Worm (Caenorhabditis elegans) whole organism, L2 larva: Measurements from ENCODE around the gene ssp-36.

Experiments
- ceh-82 ChIP-seq: fragments of 150-350 bp; optimal IDR thresholded peaks from 2 replicates; lab custom pipeline; 2014; ENCODE audit warnings: missing biosample characterization, missing genetic modification characterization
- egl-27 ChIP-seq: sonication (generic microtip); optimal IDR thresholded peaks from 3 replicates; lab custom pipeline; 2017; ENCODE audit warnings: missing biosample characterization, missing genetic modification reagents, missing genetic modification characterization
- lin-39 ChIP-seq: fragments of 150-350 bp; optimal IDR thresholded peaks from 2 replicates; lab custom pipeline; 2014; ENCODE audit warnings: missing biosample characterization, missing genetic modification reagents, missing genetic modification characterization
- lsy-2 ChIP-seq, 2 experiments: fragments of 150-350 bp in 1 of 2; sonication (generic microtip) in 1 of 2; optimal IDR thresholded peaks; 2 replicates each; lab custom pipeline; 2014 to 2017; ENCODE audit warnings: missing biosample characterization in 2 of 2, missing genetic modification characterization in 2 of 2
- mab-5 ChIP-seq: fragments of 150-350 bp; optimal IDR thresholded peaks from 2 replicates; lab custom pipeline; 2014; ENCODE audit warnings: missing biosample characterization, missing genetic modification characterization
- mdl-1 ChIP-seq, 2 experiments: fragments of 150-350 bp in 1 of 2; sonication (generic microtip) in 1 of 2; optimal IDR thresholded peaks; 2 replicates each; lab custom pipeline; 2017; ENCODE audit warnings: missing biosample characterization in 2 of 2, missing genetic modification characterization in 2 of 2
- nhr-237 ChIP-seq: fragments of 150-350 bp; optimal IDR thresholded peaks from 2 replicates; lab custom pipeline; 2014; ENCODE audit warnings: missing biosample characterization, missing genetic modification characterization
- peb-1 ChIP-seq: fragments of 150-350 bp; optimal IDR thresholded peaks from 2 replicates; lab custom pipeline; 2014; ENCODE audit warnings: missing biosample characterization, missing genetic modification characterization
- snpc-4 ChIP-seq: fragments of 150-350 bp; optimal IDR thresholded peaks from 2 replicates; lab custom pipeline; 2014; ENCODE audit warnings: missing biosample characterization, missing genetic modification characterization
- unc-62 ChIP-seq: fragments of 150-350 bp; optimal IDR thresholded peaks from 2 replicates; lab custom pipeline; 2014; ENCODE audit warnings: missing biosample characterization, missing genetic modification reagents, missing genetic modification characterization
- ztf-1 ChIP-seq: fragments of 200-800 bp; sonication (Bioruptor generic); conservative IDR thresholded peaks from 2 replicates; pipeline ENCODE4 v1.3.6; 2022; ENCODE audit warnings: missing genetic modification characterization, missing compliant biosample characterization

DNA sequence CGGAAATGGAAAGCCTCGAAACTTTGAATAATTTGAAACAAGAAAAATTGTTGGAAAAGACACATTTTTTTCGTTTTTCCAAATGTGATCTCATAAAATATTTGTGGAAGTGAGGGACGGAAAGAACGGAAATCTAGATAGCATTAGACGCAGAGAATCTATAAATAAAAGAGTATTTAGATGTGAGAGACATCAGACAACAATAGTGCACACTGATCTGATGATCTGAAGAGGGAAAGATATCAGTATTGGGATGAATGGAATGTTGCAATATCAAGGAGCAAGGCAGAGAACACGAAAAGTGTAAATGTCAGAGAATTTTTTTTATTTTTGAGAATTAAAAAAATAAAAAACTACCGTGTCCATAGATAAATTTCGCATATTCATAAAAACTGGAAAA is 31.3 kb downstream of the ssp-36 start:
- TF ChIP-seq ztf-1 (GFP tag; lab: Robert Waterston, UW), result no peak
- no peak for TF ChIP-seq egl-27
- no peak for TF ChIP-seq nhr-237
- TF ChIP-seq unc-62 (GFP tag; lab: Kevin White, UChicago), result no peak
- no peak for TF ChIP-seq peb-1 (tag; lab: Kevin White, UChicago)
- peak in 1 of 2 experiments; percentile 3 for TF ChIP-seq lsy-2 (tag; optimal IDR thresholded peaks at IDR 0.05; lab: Kevin White, UChicago)
- no peak for TF ChIP-seq snpc-4
- no peak for TF ChIP-seq lin-39
- no peak for TF ChIP-seq mdl-1 (tag; optimal IDR thresholded peaks at IDR 0.05; lab: Kevin White, UChicago)
- no peak for TF ChIP-seq ceh-82 (tag; lab: Kevin White, UChicago)
- TF ChIP-seq mab-5 (tag; lab: Kevin White, UChicago), result no peak
